Fruit fly (Drosophila melanogaster): ENCODE measurements around the gene xmas.

xmas gene

DNA sequence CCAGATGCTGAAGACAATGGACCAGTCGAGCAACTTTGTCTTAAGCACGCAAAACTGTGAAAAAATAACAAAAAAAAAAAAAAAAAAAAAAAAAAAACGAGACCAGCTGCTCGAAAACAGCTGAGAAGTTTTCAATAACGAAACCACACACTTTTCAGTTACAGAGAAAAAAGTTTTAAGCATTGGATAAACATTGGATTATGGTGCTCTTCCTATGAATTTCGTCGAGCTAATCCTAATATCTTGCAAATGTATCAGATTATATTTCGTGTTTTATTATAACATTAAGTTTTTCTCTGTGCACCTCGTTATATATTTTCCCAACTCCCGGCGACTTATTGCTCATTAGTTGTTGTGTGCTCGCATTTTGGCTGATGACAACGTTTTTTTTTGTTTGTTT, 17.4 kb upstream of the xmas start (continued):
- 0 out of 2 replicates have a peak, but pooled peaks have one; percentile 32 for TF ChIP-seq Gug (GFP tag; IDR thresholded peaks at IDR 0.05)
- no peak for TF ChIP-seq CG11902 (GFP tag; optimal IDR thresholded peaks at IDR 0.05)
- no peak for TF ChIP-seq CG8319 (GFP tag; optimal IDR thresholded peaks at IDR 0.05)
- peak; percentile 35 for TF ChIP-seq Sox14 (GFP tag; optimal IDR thresholded peaks at IDR 0.05)
- TF ChIP-seq CG7368 (GFP tag; optimal IDR thresholded peaks at IDR 0.05): no peak
- no peak for TF ChIP-seq CG11762 (GFP tag; optimal IDR thresholded peaks at IDR 0.05; ENCODE audit: insufficient read depth)
- TF ChIP-seq pdm3 (GFP tag; optimal IDR thresholded peaks at IDR 0.05): peak; percentile 49
- 0 out of 2 replicates have a peak, but pooled peaks have one; percentile 16 for TF ChIP-seq CG11294 (GFP tag; IDR thresholded peaks at IDR 0.05)
- TF ChIP-seq Eip78C (GFP tag): peak; percentile 50
- no peak for TF ChIP-seq Ets21C (GFP tag; optimal IDR thresholded peaks at IDR 0.05)
- TF ChIP-seq CG3032 (tag; optimal IDR thresholded peaks at IDR 0.05): no peak
- TF ChIP-seq dsx (GFP tag; optimal IDR thresholded peaks at IDR 0.05; ENCODE audit: poor library complexity, severe bottlenecking): no peak
- TF ChIP-seq Blimp-1 (GFP tag; optimal IDR thresholded peaks at IDR 0.05): no peak
- TF ChIP-seq CG1621 (tag; optimal IDR thresholded peaks at IDR 0.05): no peak
- TF ChIP-seq Hr4 (GFP tag; optimal IDR thresholded peaks at IDR 0.05): peak; percentile 62
- no peak for TF ChIP-seq Hr38 (GFP tag; optimal IDR thresholded peaks at IDR 0.05)
- peak; percentile 73 for TF ChIP-seq CG8119 (GFP tag; IDR thresholded peaks at IDR 0.05)
- TF ChIP-seq CG32006 (GFP tag; optimal IDR thresholded peaks at IDR 0.05): peak; percentile 61
- TF ChIP-seq lz (GFP tag; optimal IDR thresholded peaks at IDR 0.05): peak; percentile 31
- peak; percentile 28 for TF ChIP-seq dac (GFP tag; optimal IDR thresholded peaks at IDR 0.05)
- peak; percentile 37 for TF ChIP-seq CG4318 (GFP tag; optimal IDR thresholded peaks at IDR 0.05)
- TF ChIP-seq eg (GFP tag; IDR thresholded peaks at IDR 0.05): peak; percentile 70
- peak; percentile 37 for TF ChIP-seq achi (GFP tag; optimal IDR thresholded peaks at IDR 0.05)
- no peak for TF ChIP-seq CG8632 (GFP tag; optimal IDR thresholded peaks at IDR 0.05)

DNA sequence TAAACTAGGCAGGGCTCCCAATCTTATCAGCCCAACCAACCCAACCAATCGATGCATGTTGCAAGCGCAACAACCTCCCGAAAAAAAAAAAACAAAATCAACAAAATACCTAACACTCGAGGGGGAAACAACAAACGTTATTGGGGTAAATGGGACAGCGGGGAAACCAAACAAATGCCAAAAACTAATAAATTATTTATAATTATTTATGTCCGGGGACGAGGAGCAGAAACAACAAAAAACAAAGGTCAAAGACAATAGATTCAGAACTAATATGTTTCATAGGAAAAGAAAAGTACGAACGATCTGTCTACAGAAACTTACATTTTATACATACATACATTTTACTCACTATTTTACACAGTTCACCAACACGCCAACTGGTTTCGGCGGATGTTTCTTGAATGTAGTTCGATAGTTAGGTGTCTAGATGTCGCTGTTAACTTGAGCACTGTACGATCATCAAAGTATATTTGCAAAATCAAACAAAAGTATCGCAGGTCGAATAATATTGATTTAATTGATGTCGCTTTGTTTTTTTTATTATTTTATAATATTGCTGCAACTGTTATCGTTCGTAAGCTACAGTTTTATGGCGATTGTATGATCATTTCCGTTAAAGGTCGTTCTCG, 16.6 kb upstream of the xmas start:
- peak; percentile 56 for TF ChIP-seq lz (GFP tag; optimal IDR thresholded peaks at IDR 0.05)
- TF ChIP-seq OdsH (GFP tag; optimal IDR thresholded peaks at IDR 0.05): peak; percentile 26
- peak; percentile 54 for TF ChIP-seq svp (GFP tag)
- TF ChIP-seq salr (GFP tag; optimal IDR thresholded peaks at IDR 0.05): no peak
- peak; percentile 23 for TF ChIP-seq esn (GFP tag; optimal IDR thresholded peaks at IDR 0.05)
- TF ChIP-seq achi (GFP tag; optimal IDR thresholded peaks at IDR 0.05): no peak
- TF ChIP-seq Met (GFP tag; optimal IDR thresholded peaks at IDR 0.05): peak; percentile 34
- peak; percentile 19 for TF ChIP-seq Smox (GFP tag; optimal IDR thresholded peaks at IDR 0.05)
- no peak for TF ChIP-seq CG10669 (GFP tag; optimal IDR thresholded peaks at IDR 0.05)
- peak; percentile 11 for TF ChIP-seq Ets21C (GFP tag; optimal IDR thresholded peaks at IDR 0.05)
- TF ChIP-seq acj6 (GFP tag; optimal IDR thresholded peaks at IDR 0.05): peak; percentile 28
- TF ChIP-seq CG6792 (GFP tag; optimal IDR thresholded peaks at IDR 0.05): peak; percentile 4
- TF ChIP-seq Hr39 (GFP tag; optimal IDR thresholded peaks at IDR 0.05): peak; percentile 53
- TF ChIP-seq fkh (GFP tag; optimal IDR thresholded peaks at IDR 0.05): peak; percentile 23
- no peak for TF ChIP-seq CG32006 (GFP tag; optimal IDR thresholded peaks at IDR 0.05)
- TF ChIP-seq Hr38 (GFP tag; optimal IDR thresholded peaks at IDR 0.05): no peak
- TF ChIP-seq CG31627 (GFP tag; optimal IDR thresholded peaks at IDR 0.05): peak; percentile 37
- TF ChIP-seq Sox15 (GFP tag; optimal IDR thresholded peaks at IDR 0.05): no peak
- peak; percentile 14 for TF ChIP-seq topi (GFP tag; optimal IDR thresholded peaks at IDR 0.05)
- TF ChIP-seq pdm3 (GFP tag; optimal IDR thresholded peaks at IDR 0.05): peak; percentile 39
- TF ChIP-seq CG6808 (GFP tag; optimal IDR thresholded peaks at IDR 0.05): no peak
- TF ChIP-seq CG10631 (GFP tag; optimal IDR thresholded peaks at IDR 0.05): peak; percentile 9
- TF ChIP-seq CG8319 (GFP tag; optimal IDR thresholded peaks at IDR 0.05): no peak
- TF ChIP-seq Sox14 (GFP tag; optimal IDR thresholded peaks at IDR 0.05): peak; percentile 14
- peak; percentile 71 for TF ChIP-seq Eip78C (GFP tag)
- peak; percentile 41 for TF ChIP-seq cyc (GFP tag; optimal IDR thresholded peaks at IDR 0.05)

Measured in whole organism, prepupa.